Worm (Caenorhabditis elegans) whole organism, early embryonic: ENCODE measurements around the gene let-767.

Experiments used
- B0310.2 ChIP-seq: sonication (generic microtip); optimal IDR thresholded peaks from 2 replicates; lab custom pipeline; 2016; ENCODE audit warnings: mild to moderate bottlenecking, missing genetic modification characterization, missing compliant biosample characterization
- F13C5.2 ChIP-seq: sonication (generic microtip); optimal IDR thresholded peaks from 2 replicates; lab custom pipeline; 2017; ENCODE audit warnings: mild to moderate bottlenecking, missing genetic modification characterization, inconsistent platforms, missing compliant biosample characterization
- aly-1 ChIP-seq: sonication (generic microtip); optimal IDR thresholded peaks from 2 replicates; lab custom pipeline; 2016; ENCODE audit warnings: missing genetic modification characterization, missing compliant biosample characterization
- ama-1 ChIP-seq: fragments of 150-350 bp; optimal IDR thresholded peaks from 2 replicates; lab custom pipeline; 2014
- ceh-13 ChIP-seq: fragments of 200-800 bp; sonication (Bioruptor generic); optimal IDR thresholded peaks from 2 replicates; lab custom pipeline; 2018; ENCODE audit warnings: mild to moderate bottlenecking, missing genetic modification characterization, missing compliant biosample characterization
- ceh-36 ChIP-seq: sonication (generic microtip); optimal IDR thresholded peaks from 2 replicates; lab custom pipeline; 2016; ENCODE audit warnings: missing genetic modification characterization, inconsistent platforms, missing compliant biosample characterization
- ets-7 ChIP-seq: sonication (generic microtip); optimal IDR thresholded peaks from 2 replicates; lab custom pipeline; 2016; ENCODE audit warnings: missing genotype, missing genetic modification characterization, missing compliant biosample characterization
- flt-1 ChIP-seq: fragments of 200-800 bp; sonication (Bioruptor generic); IDR thresholded peaks from 2 replicates; pipeline ENCODE4 v1.3.6; 2022; ENCODE audit warnings: missing genetic modification characterization, missing compliant biosample characterization
- hmbx-1 ChIP-seq: sonication (generic microtip); optimal IDR thresholded peaks from 2 replicates; lab custom pipeline; 2016; ENCODE audit warnings: mild to moderate bottlenecking, missing genetic modification characterization, missing compliant biosample characterization
- hmg-4 ChIP-seq: fragments of 200-800 bp; sonication (Bioruptor generic); optimal IDR thresholded peaks from 2 replicates; lab custom pipeline; 2018; ENCODE audit warnings: mild to moderate bottlenecking, missing genetic modification characterization, missing compliant biosample characterization
- hnd-1 ChIP-seq: sonication (generic microtip); optimal IDR thresholded peaks from 2 replicates; lab custom pipeline; 2016; ENCODE audit warnings: missing genetic modification characterization, missing compliant biosample characterization
- pes-1 ChIP-seq: fragments of 200-800 bp; sonication (Bioruptor generic); IDR thresholded peaks from 2 replicates; pipeline ENCODE4 v1.3.6; 2022; ENCODE audit warnings: missing genetic modification reagents, missing genetic modification characterization, missing compliant biosample characterization
- scrt-1 ChIP-seq: fragments of 200-800 bp; sonication (Bioruptor generic); IDR thresholded peaks from 2 replicates; pipeline ENCODE4 v1.3.6; 2022; ENCODE audit warnings: missing genetic modification characterization, missing compliant biosample characterization
- sea-1 ChIP-seq: fragments of 200-800 bp; sonication (Bioruptor generic); conservative IDR thresholded peaks from 2 replicates; pipeline ENCODE4 v1.3.6; 2022; ENCODE audit warnings: missing genetic modification characterization, missing compliant biosample characterization
- tbx-11 ChIP-seq: fragments of 200-800 bp; sonication (Bioruptor generic); IDR thresholded peaks from 2 replicates; pipeline ENCODE4 v1.3.6; 2022; ENCODE audit warnings: missing genetic modification characterization, missing compliant biosample characterization
- tbx-37 ChIP-seq: fragments of 200-800 bp; sonication (Bioruptor generic); conservative IDR thresholded peaks from 2 replicates; pipeline ENCODE4 v1.3.6; 2022; ENCODE audit warnings: missing genetic modification reagents, missing genetic modification characterization, missing compliant biosample characterization
- tra-4 ChIP-seq: sonication (generic microtip); optimal IDR thresholded peaks from 2 replicates; lab custom pipeline; 2017; ENCODE audit warnings: missing genetic modification characterization, missing compliant biosample characterization

Gene let-767

ce11 chrIII:6310352-6310751, 29.4 kb downstream of the let-767 start:
- no peak for TF ChIP-seq flt-1 (GFP tag; lab: Robert Waterston, UW)
- no peak for TF ChIP-seq ceh-36 (tag; lab: Kevin White, UChicago)
- no peak for TF ChIP-seq aly-1 (tag; lab: Kevin White, UChicago)
- no peak for TF ChIP-seq tra-4 (tag; lab: Kevin White, UChicago)
- TF ChIP-seq tbx-37 (GFP tag; lab: Robert Waterston, UW), result no peak
- TF ChIP-seq F13C5.2 (tag; lab: Kevin White, UChicago), result no peak
- TF ChIP-seq ama-1 (lab: Kevin White, UChicago), result no peak
- TF ChIP-seq sea-1, result no peak
- TF ChIP-seq ceh-13, result no peak
- TF ChIP-seq hnd-1 (tag; lab: Kevin White, UChicago), result no peak

ce11 chrIII:6309066-6309465, 30.7 kb downstream of the let-767 start, which contains the start of gene gar-2:
Gene gar-2 (plus strand): TSS chrIII:6309366.
- TF ChIP-seq tbx-37 (GFP tag; lab: Robert Waterston, UW), result no peak
- TF ChIP-seq sea-1, result no peak
- no peak for TF ChIP-seq F13C5.2 (tag; lab: Kevin White, UChicago)

- TF ChIP-seq ets-7 (tag; lab: Kevin White, UChicago) (no peak), hmbx-1 (no peak), tra-4 (tag; lab: Kevin White, UChicago) (no peak), ama-1 (lab: Kevin White, UChicago) (no peak), pes-1 (GFP tag; lab: Robert Waterston, UW) (no peak), tbx-11 (GFP tag; lab: Robert Waterston, UW) (no peak), tbx-37 (GFP tag; lab: Robert Waterston, UW) (no peak), ceh-36 (tag; lab: Kevin White, UChicago) (no peak), scrt-1 (GFP tag; lab: Robert Waterston, UW) (no peak), aly-1 (tag; lab: Kevin White, UChicago) (no peak), ceh-13 (no peak), hnd-1 (tag; lab: Kevin White, UChicago) (no peak), sea-1 (no peak), F13C5.2 (tag; lab: Kevin White, UChicago) (no peak), flt-1 (GFP tag; lab: Robert Waterston, UW) (no peak), hmg-4 (GFP tag; lab: Kevin White, UChicago) (no peak), B0310.2 (no peak)
Observed at ce11 chrIII:6307832-6308231, 31.9 kb downstream of the let-767 start.

ce11 chrIII:6303787-6304186, 36.0 kb downstream of the let-767 start:
- TF ChIP-seq hnd-1 (tag; lab: Kevin White, UChicago) (no peak), pes-1 (GFP tag; lab: Robert Waterston, UW) (no peak), ets-7 (tag; lab: Kevin White, UChicago) (no peak), B0310.2 (no peak), flt-1 (GFP tag; lab: Robert Waterston, UW) (no peak), ceh-36 (tag; lab: Kevin White, UChicago) (no peak), ama-1 (lab: Kevin White, UChicago) (no peak), hmg-4 (GFP tag; lab: Kevin White, UChicago) (no peak), ceh-13 (no peak), tbx-11 (GFP tag; lab: Robert Waterston, UW) (no peak), scrt-1 (GFP tag; lab: Robert Waterston, UW) (no peak), tbx-37 (GFP tag; lab: Robert Waterston, UW) (no peak)

ce11 chrIII:6303114-6303647, 36.6 kb downstream of the let-767 start, which contains the start of gene F47D12.9:
Gene F47D12.9 (minus strand): TSS chrIII:6303380.
- TF ChIP-seq hmg-4 (GFP tag; lab: Kevin White, UChicago) (no peak), ama-1 (lab: Kevin White, UChicago) (no peak), tbx-37 (GFP tag; lab: Robert Waterston, UW) (no peak), sea-1 (no peak), tra-4 (tag; lab: Kevin White, UChicago) (no peak), ceh-13 (no peak), pes-1 (GFP tag; lab: Robert Waterston, UW) (no peak), flt-1 (GFP tag; lab: Robert Waterston, UW) (no peak), ceh-36 (tag; lab: Kevin White, UChicago) (no peak), ets-7 (tag; lab: Kevin White, UChicago) (no peak), tbx-11 (GFP tag; lab: Robert Waterston, UW) (no peak), scrt-1 (GFP tag; lab: Robert Waterston, UW) (no peak), hmbx-1 (no peak), F13C5.2 (tag; lab: Kevin White, UChicago) (no peak), hnd-1 (tag; lab: Kevin White, UChicago) (no peak), aly-1 (tag; lab: Kevin White, UChicago) (no peak), B0310.2 (no peak)

- no peak for TF ChIP-seq aly-1 (tag; lab: Kevin White, UChicago)
- no peak for TF ChIP-seq hnd-1 (tag; lab: Kevin White, UChicago)
- TF ChIP-seq tbx-11 (GFP tag; lab: Robert Waterston, UW), result no peak
- no peak for TF ChIP-seq scrt-1 (GFP tag; lab: Robert Waterston, UW)
- no peak for TF ChIP-seq hmg-4 (GFP tag; lab: Kevin White, UChicago)
- no peak for TF ChIP-seq B0310.2
- no peak for TF ChIP-seq tra-4 (tag; lab: Kevin White, UChicago)
Observed at ce11 chrIII:6300297-6300696, 39.5 kb downstream of the let-767 start.

ce11 chrIII:6298131-6298530, 41.6 kb downstream of the let-767 start, which contains the start of gene F47D12.3:
Gene F47D12.3 (plus strand): TSS chrIII:6298461.
- TF ChIP-seq F13C5.2 (tag; lab: Kevin White, UChicago), result no peak
- TF ChIP-seq ets-7 (tag; lab: Kevin White, UChicago), result no peak
- no peak for TF ChIP-seq ceh-13
- no peak for TF ChIP-seq tra-4 (tag; lab: Kevin White, UChicago)
- no peak for TF ChIP-seq flt-1 (GFP tag; lab: Robert Waterston, UW)
- no peak for TF ChIP-seq scrt-1 (GFP tag; lab: Robert Waterston, UW)
- no peak for TF ChIP-seq hmbx-1
- no peak for TF ChIP-seq pes-1 (GFP tag; lab: Robert Waterston, UW)
- TF ChIP-seq hnd-1 (tag; lab: Kevin White, UChicago), result no peak
- TF ChIP-seq hmg-4 (GFP tag; lab: Kevin White, UChicago), result no peak
- no peak for TF ChIP-seq tbx-37 (GFP tag; lab: Robert Waterston, UW)
- TF ChIP-seq tbx-11 (GFP tag; lab: Robert Waterston, UW), result no peak
- no peak for TF ChIP-seq sea-1
- TF ChIP-seq B0310.2, result no peak
